Worm (Caenorhabditis elegans) whole organism, young adult: Measurements from ENCODE around the gene R04D3.3.

Experiments
- B0261.1 ChIP-seq: sonication (generic microtip); optimal IDR thresholded peaks from 2 replicates; lab custom pipeline; 2016; ENCODE audit warnings: mild to moderate bottlenecking, missing genetic modification characterization, moderate library complexity, missing compliant biosample characterization
- D2030.7 ChIP-seq: fragments of 200-800 bp; sonication (Bioruptor generic); IDR thresholded peaks from 2 replicates; pipeline ENCODE4 v1.3.6; 2022; ENCODE audit warnings: missing genetic modification reagents, missing genetic modification characterization, missing compliant biosample characterization
- F10E7.11 ChIP-seq: sonication (generic microtip); optimal IDR thresholded peaks from 2 replicates; lab custom pipeline; 2017; ENCODE audit warnings: mild to moderate bottlenecking, missing genetic modification characterization, moderate library complexity, missing compliant biosample characterization
- F39B2.1 ChIP-seq: fragments of 200-800 bp; sonication (Bioruptor generic); IDR thresholded peaks from 2 replicates; pipeline ENCODE4 v1.3.6; 2022; ENCODE audit warnings: missing genetic modification reagents, missing genetic modification characterization, missing compliant biosample characterization
- F57C9.4 ChIP-seq: sonication (generic microtip); optimal IDR thresholded peaks from 2 replicates; lab custom pipeline; 2017; ENCODE audit warnings: mild to moderate bottlenecking, missing genetic modification characterization, missing compliant biosample characterization
- K11D2.4 ChIP-seq: fragments of 200-800 bp; sonication (Bioruptor generic); IDR thresholded peaks from 2 replicates; pipeline ENCODE4 v1.3.6; 2022; ENCODE audit warnings: missing genetic modification reagents, missing genetic modification characterization, missing compliant biosample characterization
- T07F8.4 ChIP-seq: sonication (generic microtip); optimal IDR thresholded peaks from 2 replicates; lab custom pipeline; 2016; ENCODE audit warnings: mild to moderate bottlenecking, missing genetic modification characterization, moderate library complexity, missing compliant biosample characterization
- T26A5.8 ChIP-seq: sonication (generic microtip); optimal IDR thresholded peaks from 2 replicates; lab custom pipeline; 2016; ENCODE audit warnings: missing genetic modification characterization, missing compliant biosample characterization
- Y53F4B.3 ChIP-seq: fragments of 200-800 bp; sonication (Bioruptor generic); IDR thresholded peaks from 2 replicates; pipeline ENCODE4 v1.3.6; 2022; ENCODE audit warnings: missing genetic modification reagents, missing genetic modification characterization, missing compliant biosample characterization
- Y95B8A.8 ChIP-seq: fragments of 200-800 bp; sonication (Bioruptor generic); IDR thresholded peaks from 2 replicates; pipeline ENCODE4 v1.3.6; 2022; ENCODE audit warnings: missing genetic modification reagents, missing genetic modification characterization, missing compliant biosample characterization
- ZK185.1 ChIP-seq: sonication (generic microtip); optimal IDR thresholded peaks from 2 replicates; lab custom pipeline; 2016; ENCODE audit warnings: mild to moderate bottlenecking, missing genetic modification characterization, missing compliant biosample characterization; ENCODE audit not compliant: poor library complexity, severe bottlenecking
- akir-1 ChIP-seq: fragments of 200-800 bp; sonication (Bioruptor generic); optimal IDR thresholded peaks from 2 replicates; lab custom pipeline; 2018; ENCODE audit warnings: mild to moderate bottlenecking, missing genetic modification characterization, moderate library complexity, missing compliant biosample characterization
- aptf-3 ChIP-seq: fragments of 200-800 bp; sonication (Bioruptor generic); IDR thresholded peaks from 2 replicates; pipeline ENCODE4 v1.3.6; 2022; ENCODE audit warnings: missing genetic modification characterization, missing compliant biosample characterization
- attf-3 ChIP-seq: fragments of 200-800 bp; sonication (Bioruptor generic); conservative IDR thresholded peaks from 2 replicates; pipeline ENCODE4 v1.3.6; 2022; ENCODE audit warnings: missing genetic modification reagents, missing genetic modification characterization, missing compliant biosample characterization
- bed-2 ChIP-seq: fragments of 200-800 bp; sonication (Bioruptor generic); IDR thresholded peaks from 2 replicates; pipeline ENCODE4 v1.3.6; 2022; ENCODE audit warnings: missing genetic modification reagents, missing genetic modification characterization, missing compliant biosample characterization
- ccch-3 ChIP-seq: fragments of 200-800 bp; sonication (Bioruptor generic); optimal IDR thresholded peaks from 2 replicates; lab custom pipeline; 2018; ENCODE audit warnings: mild to moderate bottlenecking, missing genetic modification characterization, missing compliant biosample characterization
- ceh-40 ChIP-seq: fragments of 200-800 bp; sonication (Bioruptor generic); IDR thresholded peaks from 2 replicates; pipeline ENCODE4 v1.3.6; 2022; ENCODE audit warnings: missing genetic modification characterization, missing compliant biosample characterization
- ceh-79 ChIP-seq: sonication (generic microtip); optimal IDR thresholded peaks from 2 replicates; lab custom pipeline; 2017; ENCODE audit warnings: mild to moderate bottlenecking, missing genetic modification characterization, missing compliant biosample characterization
- chd-7 ChIP-seq: sonication (generic microtip); optimal IDR thresholded peaks from 2 replicates; lab custom pipeline; 2016; ENCODE audit warnings: mild to moderate bottlenecking, missing genetic modification characterization, moderate library complexity, missing compliant biosample characterization
- die-1 ChIP-seq: sonication (generic microtip); optimal IDR thresholded peaks from 2 replicates; lab custom pipeline; 2016; ENCODE audit warnings: missing genotype, mild to moderate bottlenecking, missing genetic modification characterization, missing compliant biosample characterization
- ekl-4 ChIP-seq: fragments of 200-800 bp; sonication (Bioruptor generic); IDR thresholded peaks from 2 replicates; pipeline ENCODE4 v1.3.6; 2022; ENCODE audit warnings: missing genetic modification reagents, missing genetic modification characterization, missing compliant biosample characterization
- ets-4 ChIP-seq: fragments of 200-800 bp; sonication (Bioruptor generic); optimal IDR thresholded peaks from 2 replicates; lab custom pipeline; 2018; ENCODE audit warnings: mild to moderate bottlenecking, missing genetic modification characterization, missing compliant biosample characterization
- him-1 ChIP-seq: sonication (generic microtip); optimal IDR thresholded peaks from 2 replicates; lab custom pipeline; 2016; ENCODE audit warnings: missing genotype, missing genetic modification reagents, missing genetic modification characterization, missing compliant biosample characterization
- hmg-1.2 ChIP-seq: fragments of 200-800 bp; sonication (Bioruptor generic); IDR thresholded peaks from 2 replicates; pipeline ENCODE4 v1.3.6; 2022; ENCODE audit warnings: missing genetic modification reagents, missing genetic modification characterization, missing compliant biosample characterization
- hsf-1 ChIP-seq: fragments of 200-800 bp; sonication (Bioruptor generic); IDR thresholded peaks from 2 replicates; pipeline ENCODE4 v1.3.6; 2022; ENCODE audit warnings: missing genetic modification reagents, missing genetic modification characterization, missing compliant biosample characterization
- lin-26 ChIP-seq: fragments of 200-800 bp; sonication (Bioruptor generic); IDR thresholded peaks from 2 replicates; pipeline ENCODE4 v1.3.6; 2022; ENCODE audit warnings: missing genetic modification reagents, missing genetic modification characterization, missing compliant biosample characterization
- lin-35 ChIP-seq, 3 experiments: fragments of 150-350 bp in 2 of 3; sonication (generic microtip) in 1 of 3; optimal IDR thresholded peaks; 2 replicates each; lab custom pipeline; 2014 to 2018; ENCODE audit warnings: missing biosample characterization in 3 of 3, missing genetic modification characterization in 3 of 3, missing genetic modification reagents in 3 of 3
- lin-40 ChIP-seq: sonication (generic microtip); optimal IDR thresholded peaks from 2 replicates; lab custom pipeline; 2016; ENCODE audit warnings: missing genetic modification characterization, mild to moderate bottlenecking, missing compliant biosample characterization, missing genotype, missing genetic modification reagents
- madf-10 ChIP-seq: sonication (generic microtip); optimal IDR thresholded peaks from 2 replicates; lab custom pipeline; 2016; ENCODE audit warnings: mild to moderate bottlenecking, missing genetic modification characterization, missing compliant biosample characterization
- mcd-1 ChIP-seq: fragments of 200-800 bp; sonication (Bioruptor generic); IDR thresholded peaks from 2 replicates; pipeline ENCODE4 v1.3.6; 2022; ENCODE audit warnings: missing genetic modification reagents, missing genetic modification characterization, missing compliant biosample characterization
- mxl-1 ChIP-seq: sonication (generic microtip); optimal IDR thresholded peaks from 2 replicates; lab custom pipeline; 2016; ENCODE audit warnings: missing genetic modification characterization, missing compliant biosample characterization
- nfya-2 ChIP-seq: fragments of 200-800 bp; sonication (Bioruptor generic); IDR thresholded peaks from 2 replicates; pipeline ENCODE4 v1.3.6; 2022; ENCODE audit warnings: missing genetic modification reagents, missing genetic modification characterization, missing compliant biosample characterization
- nfyb-1 ChIP-seq: fragments of 200-800 bp; sonication (Bioruptor generic); IDR thresholded peaks from 2 replicates; pipeline ENCODE4 v1.3.6; 2022; ENCODE audit warnings: missing genetic modification reagents, missing genetic modification characterization, missing compliant biosample characterization
- nhr-90 ChIP-seq: sonication (generic microtip); optimal IDR thresholded peaks from 2 replicates; lab custom pipeline; 2016; ENCODE audit warnings: missing genotype, mild to moderate bottlenecking, missing genetic modification characterization, missing compliant biosample characterization
- rec-8 ChIP-seq, 2 experiments: sonication (generic microtip); optimal IDR thresholded peaks; 2 replicates each; lab custom pipeline; 2016; ENCODE audit warnings: mild to moderate bottlenecking in 2 of 2, missing genetic modification characterization in 2 of 2, missing genetic modification reagents in 2 of 2, missing genotype in 2 of 2, missing biosample characterization in 1 of 2, missing compliant biosample characterization in 1 of 2, moderate library complexity in 1 of 2
- repo-1 ChIP-seq: sonication (generic microtip); optimal IDR thresholded peaks from 2 replicates; lab custom pipeline; 2017; ENCODE audit warnings: mild to moderate bottlenecking, missing genetic modification characterization, missing compliant biosample characterization
- rpc-1 ChIP-seq, 2 experiments: fragments of 150-350 bp in 1 of 2; sonication (generic microtip) in 1 of 2; optimal IDR thresholded peaks; 2 replicates each; lab custom pipeline; 2014 to 2018; ENCODE audit warnings: missing biosample characterization in 1 of 2, missing genetic modification characterization in 1 of 2, missing genetic modification reagents in 1 of 2, missing genotype in 1 of 2
- sdz-38 ChIP-seq: sonication (generic microtip); optimal IDR thresholded peaks from 2 replicates; lab custom pipeline; 2016; ENCODE audit warnings: missing genotype, missing genetic modification characterization, missing compliant biosample characterization
- sea-2 ChIP-seq: fragments of 200-800 bp; sonication (Bioruptor generic); IDR thresholded peaks from 2 replicates; pipeline ENCODE4 v1.3.6; 2022; ENCODE audit warnings: missing genetic modification characterization, missing compliant biosample characterization
- snpc-1.1 ChIP-seq: sonication (generic microtip); optimal IDR thresholded peaks from 2 replicates; lab custom pipeline; 2017; ENCODE audit warnings: missing genetic modification characterization, mild to moderate bottlenecking, missing compliant biosample characterization, antibody characterized with exemption, moderate library complexity, missing genotype, missing genetic modification reagents; ENCODE audit not compliant: insufficient read depth
- tbx-9 ChIP-seq: sonication (generic microtip); optimal IDR thresholded peaks from 2 replicates; lab custom pipeline; 2016; ENCODE audit warnings: borderline replicate concordance, missing genetic modification characterization, inconsistent platforms, missing compliant biosample characterization
- tlf-1 ChIP-seq: fragments of 200-800 bp; sonication (Bioruptor generic); optimal IDR thresholded peaks from 2 replicates; lab custom pipeline; 2018; ENCODE audit warnings: mild to moderate bottlenecking, missing genetic modification characterization, missing compliant biosample characterization
- unc-130 ChIP-seq: sonication (generic microtip); optimal IDR thresholded peaks from 2 replicates; lab custom pipeline; 2016; ENCODE audit warnings: missing genetic modification reagents, missing genetic modification characterization, missing compliant biosample characterization
- unc-62 ChIP-seq: fragments of 150-350 bp; optimal IDR thresholded peaks from 2 replicates; lab custom pipeline; 2014; ENCODE audit warnings: missing biosample characterization, missing genetic modification reagents, missing genetic modification characterization
- xnd-1 ChIP-seq: sonication (generic microtip); optimal IDR thresholded peaks from 2 replicates; lab custom pipeline; 2016; ENCODE audit warnings: missing genotype, missing genetic modification reagents, missing genetic modification characterization, missing compliant biosample characterization
- ztf-22 ChIP-seq: fragments of 200-800 bp; sonication (Bioruptor generic); optimal IDR thresholded peaks from 2 replicates; lab custom pipeline; 2018; ENCODE audit warnings: mild to moderate bottlenecking, missing genetic modification characterization, moderate library complexity, missing compliant biosample characterization
- ztf-25 ChIP-seq: fragments of 200-800 bp; sonication (Bioruptor generic); IDR thresholded peaks from 2 replicates; pipeline ENCODE4 v1.3.6; 2022; ENCODE audit warnings: missing genetic modification reagents, missing genetic modification characterization, missing compliant biosample characterization
- ztf-26 ChIP-seq: sonication (generic microtip); optimal IDR thresholded peaks from 2 replicates; lab custom pipeline; 2017; ENCODE audit warnings: missing genetic modification characterization, missing compliant biosample characterization
- ztf-6 ChIP-seq: fragments of 200-800 bp; sonication (Bioruptor generic); IDR thresholded peaks from 2 replicates; pipeline ENCODE4 v1.3.6; 2022; ENCODE audit warnings: missing genetic modification reagents, missing genetic modification characterization, missing compliant biosample characterization

The R04D3.3 gene

ce11 chrX:13283462-13283861, 7.0 kb downstream of the R04D3.3 start (continued):
- TF ChIP-seq lin-35 (GFP tag; optimal IDR thresholded peaks at IDR 0.05; lab: Kevin White, UChicago) (no peak), ccch-3 (GFP tag; lab: Kevin White, UChicago) (peak; percentile 18), sdz-38 (tag; lab: Kevin White, UChicago) (no peak), rec-8 (tag; optimal IDR thresholded peaks at IDR 0.05; lab: Kevin White, UChicago) (peak; percentile 58 to 76), die-1 (tag; lab: Kevin White, UChicago) (peak; percentile 85), ztf-26 (tag; lab: Kevin White, UChicago) (peak; percentile 16), mxl-1 (tag; lab: Kevin White, UChicago) (peak; percentile 81), ceh-40 (0 out of 2 replicates have a peak, but pooled peaks have one; percentile 27), akir-1 (no peak), him-1 (tag; lab: Kevin White, UChicago) (peak; percentile 49), T07F8.4 (tag; lab: Kevin White, UChicago) (peak; percentile 63), nfya-2 (GFP tag; lab: Robert Waterston, UW) (no peak), aptf-3 (GFP tag; lab: Robert Waterston, UW) (peak; percentile 70; the same call in 1 of the 2 replicates), mcd-1 (GFP tag; lab: Robert Waterston, UW) (no peak; the same call in 1 of the 2 replicates), B0261.1 (peak; percentile 83), ztf-22 (GFP tag; lab: Kevin White, UChicago) (no peak), hmg-1.2 (peak; percentile 65), F39B2.1 (GFP tag; lab: Robert Waterston, UW) (no peak), ZK185.1 (tag; lab: Kevin White, UChicago) (peak; percentile 48), snpc-1.1 (tag; lab: Kevin White, UChicago) (peak; percentile 2), Y53F4B.3 (peak; percentile 49; the same call in 1 of the 2 replicates), rpc-1 (optimal IDR thresholded peaks at IDR 0.05; lab: Kevin White, UChicago) (peak; percentile 92), rpc-1 (tag; optimal IDR thresholded peaks at IDR 0.05; lab: Kevin White, UChicago) (peak; percentile 97), lin-40 (tag; lab: Kevin White, UChicago) (no peak), lin-26 (GFP tag; lab: Robert Waterston, UW) (peak; percentile 95), Y95B8A.8 (GFP tag; lab: Robert Waterston, UW) (no peak), hsf-1 (no peak), ceh-79 (tag; lab: Kevin White, UChicago) (peak; percentile 17), ekl-4 (0 out of 2 replicates have a peak, but pooled peaks have one; percentile 52), bed-2 (no peak), repo-1 (tag; lab: Kevin White, UChicago) (no peak), chd-7 (tag; lab: Kevin White, UChicago) (peak; percentile 12), K11D2.4 (GFP tag; lab: Robert Waterston, UW) (no peak), T26A5.8 (tag; lab: Kevin White, UChicago) (no peak), nfyb-1 (GFP tag; lab: Robert Waterston, UW) (peak; percentile 60; the same call in 1 of the 2 replicates), F57C9.4 (tag; lab: Kevin White, UChicago) (no peak), unc-62 (no peak), attf-3 (GFP tag; lab: Robert Waterston, UW) (no peak), ets-4 (GFP tag; lab: Kevin White, UChicago) (no peak), tbx-9 (tag; lab: Kevin White, UChicago) (no peak), ztf-6 (GFP tag; lab: Robert Waterston, UW) (no peak), D2030.7 (GFP tag; lab: Robert Waterston, UW) (peak; percentile 79), sea-2 (no peak), madf-10 (tag; lab: Kevin White, UChicago) (no peak), unc-130 (GFP tag; lab: Kevin White, UChicago) (peak; percentile 13), F10E7.11 (tag; lab: Kevin White, UChicago) (no peak), ztf-25 (GFP tag; lab: Robert Waterston, UW) (peak; percentile 89), xnd-1 (tag; lab: Kevin White, UChicago) (no peak), nhr-90 (tag; lab: Kevin White, UChicago) (peak; percentile 57), tlf-1 (GFP tag; lab: Kevin White, UChicago) (no peak)
